Worm (Caenorhabditis elegans): Measurements from ENCODE around the gene T01D3.6.

T01D3.6 gene

DNA sequence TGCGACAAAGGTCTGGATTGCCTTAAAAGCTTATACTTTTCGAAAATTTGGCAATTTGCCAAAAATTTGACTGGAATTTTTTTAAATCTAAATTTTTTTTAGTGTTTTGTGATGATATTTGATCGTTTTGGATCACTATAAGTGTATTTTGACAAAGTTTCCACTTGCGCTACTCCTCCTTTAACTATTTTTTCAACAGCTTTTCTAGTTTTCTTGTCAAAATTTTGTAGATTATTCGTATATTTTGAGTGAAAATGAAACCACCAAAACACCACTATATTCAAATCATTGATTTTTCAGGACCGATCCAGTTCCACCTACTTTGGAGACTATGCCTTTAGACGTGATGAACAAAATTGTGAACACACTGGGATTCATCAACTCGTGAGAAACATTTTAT, 8.9 kb downstream of the T01D3.6 start, which contains the start of gene fbxa-181:
TSS of gene fbxa-181 (plus strand) at position 301 of the 400 bp plus-strand sequence.
- no peak for TF ChIP-seq unc-62 (GFP tag; optimal IDR thresholded peaks at IDR 0.05)

DNA sequence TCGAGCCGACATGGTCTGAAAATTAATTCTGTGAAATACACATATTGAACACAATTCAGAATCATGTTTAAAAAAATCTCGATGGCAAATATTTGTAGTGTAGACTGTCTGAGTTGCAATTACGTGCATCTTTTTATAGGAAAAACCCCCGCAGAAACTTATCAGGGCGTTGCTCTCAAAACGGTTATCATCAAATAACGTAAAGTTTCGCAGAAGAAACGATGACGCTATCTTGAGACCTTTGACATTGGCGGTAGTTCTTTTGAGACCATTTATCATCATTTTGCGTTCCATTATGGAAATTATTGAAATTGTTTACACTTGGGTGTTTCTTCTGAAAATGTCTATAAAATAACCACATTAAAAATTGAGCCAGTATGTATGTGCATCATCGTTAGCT, 14.1 kb downstream of the T01D3.6 start, which contains the start of gene dct-17:
TSS of gene dct-17 (minus strand) at position 23 of the 400 bp plus-strand sequence.
- TF ChIP-seq unc-62 (GFP tag; optimal IDR thresholded peaks at IDR 0.05): no peak

DNA sequence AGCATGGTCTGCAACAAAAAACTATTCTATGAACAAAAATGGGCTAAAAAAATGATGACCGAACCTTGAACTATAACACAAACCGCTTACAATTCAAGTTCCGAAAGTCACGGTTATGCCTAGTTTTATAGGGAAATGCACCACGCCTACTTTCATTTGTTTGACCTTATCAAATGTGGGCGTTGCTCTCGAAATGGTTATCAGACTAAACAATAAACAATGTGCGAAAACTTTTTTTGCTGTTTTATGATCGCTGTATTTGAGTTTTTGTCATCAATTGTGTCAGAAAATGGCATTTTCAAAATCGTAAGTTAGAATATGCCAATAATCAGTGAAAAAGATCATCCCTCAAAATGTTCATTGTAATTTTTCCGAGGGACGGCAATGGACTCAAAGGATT, 19.5 kb downstream of the T01D3.6 start, which contains the start of gene F35E12.6:
TSS of gene F35E12.6 (minus strand) at position 101 of the 400 bp plus-strand sequence.
- no peak for TF ChIP-seq unc-62 (GFP tag; optimal IDR thresholded peaks at IDR 0.05)

DNA sequence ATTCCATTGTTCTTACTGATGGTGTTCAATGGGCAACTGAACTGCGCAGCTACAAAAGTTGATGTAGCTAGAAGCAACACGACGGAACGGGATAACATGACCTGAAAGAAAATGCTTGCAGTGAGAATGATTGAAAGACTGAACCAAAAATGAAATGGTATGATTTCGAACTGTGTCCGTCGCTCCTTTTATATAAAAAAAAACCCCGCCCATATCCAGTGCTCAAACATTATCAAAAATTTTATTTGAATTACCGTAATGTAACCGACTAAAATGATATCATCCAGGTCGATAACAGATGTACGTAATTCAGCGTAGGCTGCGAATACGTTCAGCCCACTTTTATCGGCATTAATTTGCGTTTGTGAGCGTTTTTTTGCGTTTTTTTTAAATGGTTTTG, 21.8 kb downstream of the T01D3.6 start, which contains the start of gene irg-5:
TSS of gene irg-5 (minus strand) at position 101 of the 400 bp plus-strand sequence.
- TF ChIP-seq unc-62 (GFP tag; optimal IDR thresholded peaks at IDR 0.05): no peak

DNA sequence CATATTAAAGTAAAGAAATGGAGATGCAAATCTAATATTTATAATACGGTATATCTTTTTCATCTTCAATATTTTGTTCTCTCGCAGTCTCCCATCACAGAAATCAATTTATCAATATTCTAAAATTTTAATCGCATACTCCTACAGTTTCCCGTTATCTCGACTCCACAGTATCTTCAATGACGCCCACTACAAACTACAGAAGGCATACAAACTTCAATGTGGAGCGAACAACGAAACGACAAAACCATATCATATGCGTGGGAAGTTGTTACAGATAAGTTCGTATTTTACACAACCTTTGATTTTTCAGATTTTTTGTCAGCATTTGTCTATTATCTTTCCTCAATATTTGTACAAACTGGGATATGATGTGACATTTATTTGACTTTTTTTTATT, 23.3 kb downstream of the T01D3.6 start:
- TF ChIP-seq unc-62 (GFP tag; optimal IDR thresholded peaks at IDR 0.05): no peak

DNA sequence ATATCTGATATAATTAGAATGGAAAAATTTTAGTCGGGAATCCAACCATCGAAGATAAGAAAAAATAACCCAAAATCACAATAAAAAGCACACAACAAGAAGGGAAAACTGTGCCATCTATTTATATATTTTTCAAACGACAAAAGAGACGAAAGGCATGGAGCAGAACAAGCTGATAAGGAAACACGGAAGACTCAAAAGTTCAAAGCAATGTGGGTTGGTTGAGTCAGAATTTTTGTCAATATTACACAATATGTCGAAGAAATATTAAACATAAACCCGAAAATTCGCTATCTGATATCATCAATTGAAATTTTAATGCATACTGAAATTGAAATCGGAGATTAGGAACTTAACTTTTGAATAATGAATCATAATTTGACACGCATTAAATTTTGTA, 28.3 kb downstream of the T01D3.6 start, which contains the start of gene F35E12.9:
TSS of gene F35E12.9 (minus strand) at position 227 of the 400 bp plus-strand sequence.
- TF ChIP-seq unc-62 (GFP tag; optimal IDR thresholded peaks at IDR 0.05): no peak

DNA sequence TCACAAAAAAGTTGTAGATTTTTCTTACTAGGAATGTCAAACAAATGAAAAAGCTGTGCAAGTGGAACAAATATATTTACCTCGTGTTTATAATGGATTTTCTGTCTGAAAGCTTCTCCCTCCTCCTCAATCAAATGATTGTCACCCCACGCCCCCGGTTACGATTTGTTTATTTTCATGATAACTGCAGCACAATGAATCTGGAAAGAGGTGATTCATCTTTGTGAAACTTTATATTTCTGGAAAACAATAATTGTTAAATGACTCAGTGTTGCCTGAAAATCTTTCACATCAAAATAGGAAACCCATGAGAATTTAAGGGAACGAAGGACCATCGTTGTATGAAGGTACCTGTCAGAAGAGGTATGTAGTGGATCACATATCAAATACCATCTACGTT, 32.0 kb downstream of the T01D3.6 start, which contains the start of gene F35E12.10:
TSS of gene F35E12.10 (minus strand) at position 101 of the 400 bp plus-strand sequence.
- no peak for TF ChIP-seq unc-62 (GFP tag; optimal IDR thresholded peaks at IDR 0.05)

DNA sequence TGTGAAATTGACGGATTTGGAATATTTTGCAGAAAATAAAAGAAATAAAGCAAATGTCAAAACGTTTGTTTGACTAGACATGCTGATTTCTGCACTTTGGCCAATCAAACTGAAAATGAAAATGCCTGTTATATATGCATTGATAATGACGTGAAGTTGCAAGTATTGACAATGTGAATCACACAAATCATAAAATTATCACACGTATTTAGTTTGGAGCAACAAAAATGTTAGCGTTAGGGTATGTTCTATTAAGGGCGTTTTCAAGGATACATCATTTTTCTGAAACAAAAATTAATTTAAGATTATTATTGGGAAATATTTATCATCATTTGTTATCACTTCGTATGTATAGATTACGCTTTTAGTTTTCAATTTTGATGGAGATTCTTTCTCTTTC, 35.2 kb downstream of the T01D3.6 start, which contains the start of gene cld-9:
TSS of gene cld-9 (minus strand) at position 81 of the 400 bp plus-strand sequence.
- no peak for TF ChIP-seq unc-62 (GFP tag; optimal IDR thresholded peaks at IDR 0.05)

DNA sequence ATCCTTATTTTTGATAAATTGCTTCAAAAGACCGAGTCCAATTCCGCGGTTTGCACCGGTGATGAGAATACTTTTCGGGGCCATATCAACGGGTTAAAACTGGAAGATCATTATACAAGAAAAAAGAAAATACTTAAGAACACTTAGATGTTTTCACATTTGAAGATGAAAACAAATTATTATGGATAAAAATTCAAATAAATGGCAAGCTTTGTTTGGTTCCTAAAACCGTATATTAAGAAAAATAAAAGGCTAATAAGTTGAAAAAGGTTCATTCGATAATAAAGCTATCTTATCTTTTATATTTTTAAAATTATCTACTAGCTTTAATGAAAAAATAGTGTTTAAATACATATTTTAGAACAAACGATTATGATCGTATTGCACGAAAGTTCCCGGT, 36.9 kb downstream of the T01D3.6 start, which contains the start of gene F20G2.1:
TSS of gene F20G2.1 (minus strand) at position 101 of the 400 bp plus-strand sequence.
- TF ChIP-seq unc-62 (GFP tag; optimal IDR thresholded peaks at IDR 0.05): no peak

DNA sequence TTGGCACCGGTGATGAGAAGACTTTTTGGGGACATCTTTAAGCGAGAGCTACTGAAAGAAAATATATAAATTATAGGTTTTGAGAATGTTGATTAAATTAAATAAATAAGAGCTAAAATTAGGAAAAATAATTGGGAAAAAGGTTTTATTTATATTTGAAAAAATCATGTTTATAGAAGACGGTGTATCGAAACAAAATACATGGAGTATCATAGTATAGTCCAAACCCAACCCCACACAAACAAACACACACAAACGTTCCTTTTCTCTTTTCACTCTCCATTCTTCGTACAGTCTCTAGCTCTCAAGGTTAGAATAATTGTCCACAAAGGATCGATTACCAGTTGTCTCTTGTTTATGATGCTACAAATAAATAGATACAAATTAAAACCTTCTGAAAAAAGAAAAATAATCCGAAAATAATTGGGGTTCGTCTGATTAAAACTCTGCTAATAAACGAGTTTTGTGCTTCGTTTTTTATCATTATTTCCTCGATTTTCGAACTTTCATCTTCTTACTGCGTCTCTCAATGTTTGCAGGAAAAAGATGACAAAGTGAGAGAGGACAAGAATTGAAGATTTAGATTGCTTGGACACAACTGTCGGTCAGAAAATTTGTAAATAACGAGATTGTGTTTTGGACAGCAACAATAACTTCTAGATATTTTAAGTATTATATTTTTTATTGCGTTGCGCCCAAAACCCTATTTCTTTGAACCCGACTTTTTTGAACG, 39.9 kb downstream of the T01D3.6 start, which contains the start of gene F20G2.2:
TSS of gene F20G2.2 (minus strand) at position 51 of the 733 bp plus-strand sequence.
- no peak for TF ChIP-seq unc-62 (GFP tag; optimal IDR thresholded peaks at IDR 0.05)

DNA sequence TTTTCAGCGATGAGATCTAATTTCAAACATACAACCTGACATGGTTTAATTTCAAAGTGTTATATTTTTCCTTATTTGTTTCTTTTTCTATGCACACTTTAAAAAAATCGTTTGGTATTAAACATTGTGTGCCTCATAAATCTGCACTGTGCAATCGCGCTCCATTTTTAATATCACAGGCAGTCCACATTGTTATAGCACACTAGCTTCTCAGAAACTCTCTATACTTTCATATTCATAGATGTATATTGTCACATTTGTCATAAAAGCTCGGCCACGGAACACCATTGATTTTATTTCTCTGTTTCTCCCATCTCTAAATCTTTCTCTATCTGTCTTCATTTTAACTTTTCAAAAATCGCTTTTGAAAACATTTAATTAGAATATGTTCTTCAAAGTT, 40.7 kb downstream of the T01D3.6 start:
- TF ChIP-seq unc-62 (GFP tag; optimal IDR thresholded peaks at IDR 0.05): no peak

DNA sequence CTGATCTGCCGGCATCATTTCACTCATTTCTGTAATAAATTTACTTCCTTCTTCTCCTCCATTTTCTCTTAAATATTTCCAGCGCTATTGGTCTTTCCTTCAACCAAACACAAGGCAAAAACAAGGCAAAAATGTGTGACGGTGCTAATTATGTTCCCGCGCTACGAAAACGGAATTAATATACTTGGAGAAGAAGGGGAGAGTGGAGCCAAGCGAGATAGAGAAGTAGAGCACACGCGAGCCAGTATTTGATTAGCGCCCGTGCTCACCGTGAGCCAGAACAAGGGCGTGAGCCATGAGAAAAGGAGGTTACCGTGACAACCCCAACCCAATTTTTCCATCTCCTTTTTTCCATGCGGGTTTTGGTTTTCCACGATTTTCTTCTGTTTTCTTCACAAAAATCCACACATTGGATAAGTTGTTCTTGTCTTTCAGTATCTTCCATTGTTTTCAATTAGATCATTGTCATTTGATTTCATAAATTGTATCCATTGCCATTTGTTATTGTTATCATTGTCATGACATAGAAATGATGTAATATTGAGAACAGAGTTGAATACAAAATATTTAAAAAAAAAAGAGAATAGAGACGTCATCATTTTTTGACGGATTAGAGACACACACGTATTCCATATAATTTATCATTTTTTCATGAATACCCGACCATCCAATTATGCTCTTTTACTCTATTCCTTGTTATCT, 46.0 kb downstream of the T01D3.6 start, which contains the start of gene F20G2.6:
TSS of gene F20G2.6 (plus strand) at position 652 of the 702 bp plus-strand sequence.
- TF ChIP-seq unc-62 (GFP tag; optimal IDR thresholded peaks at IDR 0.05): no peak

DNA sequence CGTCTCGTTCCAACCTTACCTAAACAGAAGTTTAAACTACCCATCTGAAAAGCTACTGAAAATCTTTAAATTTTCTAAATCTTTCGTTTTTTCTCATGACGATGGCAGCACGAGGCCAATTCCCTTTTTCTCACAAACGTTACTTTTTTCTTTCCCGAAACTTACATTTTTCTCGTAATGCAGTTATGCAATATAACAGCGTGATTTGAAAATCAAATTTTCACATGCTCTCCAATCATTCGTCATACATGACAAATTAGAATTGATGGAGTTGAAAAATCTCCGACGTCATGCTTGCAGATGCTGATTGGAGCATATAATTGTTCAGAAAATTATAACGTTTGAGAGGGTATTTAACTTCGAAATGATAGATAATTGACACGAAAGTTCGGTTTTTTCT, 47.1 kb downstream of the T01D3.6 start:
- no peak for TF ChIP-seq unc-62 (GFP tag; optimal IDR thresholded peaks at IDR 0.05)

DNA sequence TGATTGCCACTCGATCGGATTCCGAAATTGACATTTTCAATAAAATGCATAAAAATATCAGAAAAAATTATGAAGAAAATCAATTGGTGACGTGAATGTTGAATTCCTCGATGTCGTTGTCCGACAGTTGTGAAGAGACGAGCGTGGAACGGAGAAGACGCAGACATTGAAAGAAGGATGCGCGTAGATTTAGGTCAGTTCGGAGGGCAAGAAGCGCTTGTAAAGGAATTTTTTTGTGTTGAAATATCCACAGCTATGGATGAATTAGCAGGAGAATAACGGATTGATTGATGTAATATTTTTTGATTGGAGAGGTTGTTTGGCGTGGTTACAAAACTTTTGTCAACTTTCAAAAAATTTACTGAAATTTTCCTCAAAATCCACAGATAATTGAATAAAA, 51.8 kb downstream of the T01D3.6 start, which contains the start of gene F20G2.3:
TSS of gene F20G2.3 (minus strand) at position 101 of the 400 bp plus-strand sequence.
- no peak for TF ChIP-seq unc-62 (GFP tag; optimal IDR thresholded peaks at IDR 0.05)

DNA sequence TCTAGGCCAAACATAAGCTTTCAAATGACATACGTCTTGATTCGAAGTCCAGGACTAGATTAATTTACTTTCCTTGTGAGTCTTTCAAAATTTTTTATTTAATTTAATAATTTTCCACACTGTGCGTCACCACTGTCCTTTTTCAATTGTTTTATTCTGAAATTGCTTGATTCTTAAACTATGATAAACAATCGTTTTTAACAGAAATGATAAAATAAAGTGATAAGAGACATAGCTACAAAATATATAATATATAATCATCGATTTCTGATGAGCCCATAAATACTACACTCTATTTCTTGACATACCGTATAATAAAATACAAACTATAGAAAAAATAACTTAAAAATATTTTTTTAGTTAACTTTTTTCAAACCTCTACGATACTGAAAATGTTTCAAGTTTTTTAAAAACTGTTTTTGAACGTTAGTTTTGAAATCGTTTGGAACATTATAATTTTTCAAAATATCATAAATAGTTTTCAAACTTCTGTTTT, 52.4 kb downstream of the T01D3.6 start, which contains the start of gene nas-24:
TSS of gene nas-24 (plus strand) at position 446 of the 496 bp plus-strand sequence.
- TF ChIP-seq unc-62 (GFP tag; optimal IDR thresholded peaks at IDR 0.05): no peak
